Worm (Caenorhabditis elegans): Measurements from ENCODE around the gene M110.9.

DNA sequence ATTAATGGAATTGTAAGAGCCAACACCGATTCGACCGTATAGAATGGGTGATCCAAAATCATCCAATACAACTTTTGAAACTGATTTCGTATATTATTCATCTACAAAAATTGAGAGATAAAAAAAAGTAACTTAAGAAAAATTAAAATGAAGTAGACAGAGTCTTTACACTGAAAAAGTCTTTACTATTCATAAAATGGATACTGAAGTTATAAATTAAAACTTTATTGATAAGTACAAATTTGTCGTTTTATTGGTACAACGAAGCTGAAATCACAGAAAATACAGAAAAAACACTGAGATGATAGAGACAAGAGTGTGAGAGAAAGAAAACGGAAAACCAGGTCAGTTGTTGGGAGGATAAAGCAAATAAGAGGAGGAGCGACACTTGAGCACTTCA lies 16.7 kb upstream of the M110.9 start, which contains the start of gene M110.10:
- TF ChIP-seq F13C5.2 (tag; optimal IDR thresholded peaks at IDR 0.05) (no peak), hnd-1 (tag; optimal IDR thresholded peaks at IDR 0.05) (no peak), tra-4 (tag; optimal IDR thresholded peaks at IDR 0.05) (no peak), sea-1 (GFP tag; conservative IDR thresholded peaks at IDR 0.05) (no peak), ama-1 (optimal IDR thresholded peaks at IDR 0.05) (no peak), flt-1 (GFP tag; IDR thresholded peaks at IDR 0.05) (no peak), ceh-36 (tag; optimal IDR thresholded peaks at IDR 0.05) (no peak), ceh-13 (GFP tag; optimal IDR thresholded peaks at IDR 0.05) (no peak), hmbx-1 (tag; optimal IDR thresholded peaks at IDR 0.05) (no peak)
